Worm (Caenorhabditis elegans): Measurements from ENCODE around the gene mom-2.

mom-2 gene

ce11 chrV:8357756-8358155 lies 2.0 kb downstream of the mom-2 start:
- TF ChIP-seq lin-32 (GFP tag; optimal IDR thresholded peaks at IDR 0.05) (no peak), nhr-12 (tag; optimal IDR thresholded peaks at IDR 0.05) (no peak), unc-120 (tag; optimal IDR thresholded peaks at IDR 0.05; ENCODE audit: poor library complexity, severe bottlenecking) (no peak), zip-8 (tag; optimal IDR thresholded peaks at IDR 0.05) (no peak), lsy-2 (tag; optimal IDR thresholded peaks at IDR 0.05) (no peak), lin-13 (tag; optimal IDR thresholded peaks at IDR 0.05) (no peak), elt-1 (tag; optimal IDR thresholded peaks at IDR 0.05; ENCODE audit: borderline replicate concordance, insufficient read depth) (no peak), hlh-1 (tag; optimal IDR thresholded peaks at IDR 0.05) (no peak), drap-1 (GFP tag; optimal IDR thresholded peaks at IDR 0.05) (no peak), ham-2 (GFP tag; optimal IDR thresholded peaks at IDR 0.05) (no peak), ceh-39 (tag; optimal IDR thresholded peaks at IDR 0.05) (no peak)

ce11 chrV:8358702-8359101 lies 2.9 kb downstream of the mom-2 start:
- no peak for TF ChIP-seq lsy-2 (tag; optimal IDR thresholded peaks at IDR 0.05)
- no peak for TF ChIP-seq nhr-2 (tag; optimal IDR thresholded peaks at IDR 0.05)
- no peak for TF ChIP-seq nhr-28 (tag; optimal IDR thresholded peaks at IDR 0.05)
- TF ChIP-seq unc-62 (GFP tag; optimal IDR thresholded peaks at IDR 0.05) = no peak
- no peak for TF ChIP-seq nhr-237 (tag; optimal IDR thresholded peaks at IDR 0.05)
- no peak for TF ChIP-seq tbx-8 (GFP tag; optimal IDR thresholded peaks at IDR 0.05)
- no peak for TF ChIP-seq ces-1 (GFP tag; optimal IDR thresholded peaks at IDR 0.05)
- TF ChIP-seq mab-5 (tag; optimal IDR thresholded peaks at IDR 0.05) = no peak
- no peak for TF ChIP-seq nhr-76 (tag; optimal IDR thresholded peaks at IDR 0.05)
- TF ChIP-seq hlh-1 (tag; optimal IDR thresholded peaks at IDR 0.05) = no peak
- no peak for TF ChIP-seq nhr-12 (tag; optimal IDR thresholded peaks at IDR 0.05)
- TF ChIP-seq mep-1 (tag; optimal IDR thresholded peaks at IDR 0.05) = no peak
- no peak for TF ChIP-seq blmp-1 (tag; optimal IDR thresholded peaks at IDR 0.05)
- no peak for TF ChIP-seq snpc-4 (tag; optimal IDR thresholded peaks at IDR 0.05)
- no peak for TF ChIP-seq sem-2 (GFP tag; optimal IDR thresholded peaks at IDR 0.05)
- no peak for TF ChIP-seq drap-1 (GFP tag; optimal IDR thresholded peaks at IDR 0.05)
- no peak for TF ChIP-seq ceh-39 (tag; optimal IDR thresholded peaks at IDR 0.05)

ce11 chrV:8359113-8359564 lies 3.4 kb downstream of the mom-2 start, which contains the start of gene mpdu-1:
mpdu-1 (minus strand) TSS chrV:8359163.
- no peak for TF ChIP-seq nhr-2 (tag; optimal IDR thresholded peaks at IDR 0.05)
- no peak for TF ChIP-seq blmp-1 (tag; optimal IDR thresholded peaks at IDR 0.05)
- TF ChIP-seq lsy-2 (tag; optimal IDR thresholded peaks at IDR 0.05) = peak; percentile 23
- TF ChIP-seq ham-2 (GFP tag; optimal IDR thresholded peaks at IDR 0.05) = no peak
- TF ChIP-seq lin-32 (GFP tag; optimal IDR thresholded peaks at IDR 0.05) = no peak
- no peak for TF ChIP-seq elt-3 (tag; optimal IDR thresholded peaks at IDR 0.05)
- TF ChIP-seq mep-1 (tag; optimal IDR thresholded peaks at IDR 0.05) = peak; percentile 45
- TF ChIP-seq unc-39 (tag; optimal IDR thresholded peaks at IDR 0.05) = no peak
- peak; percentile 4 for TF ChIP-seq pha-4 (tag; optimal IDR thresholded peaks at IDR 0.05)
- TF ChIP-seq drap-1 (GFP tag; optimal IDR thresholded peaks at IDR 0.05) = no peak
- TF ChIP-seq ces-1 (GFP tag; optimal IDR thresholded peaks at IDR 0.05) = peak; percentile 49
- TF ChIP-seq nhr-76 (tag; optimal IDR thresholded peaks at IDR 0.05) = no peak
- TF ChIP-seq tbx-8 (GFP tag; optimal IDR thresholded peaks at IDR 0.05) = no peak
- TF ChIP-seq snpc-4 (tag; optimal IDR thresholded peaks at IDR 0.05) = no peak
- TF ChIP-seq elt-1 (tag; optimal IDR thresholded peaks at IDR 0.05; ENCODE audit: borderline replicate concordance, insufficient read depth) = no peak
- TF ChIP-seq M03D4.4 (tag; optimal IDR thresholded peaks at IDR 0.05) = no peak
- no peak for TF ChIP-seq unc-62 (GFP tag; optimal IDR thresholded peaks at IDR 0.05)

DNA sequence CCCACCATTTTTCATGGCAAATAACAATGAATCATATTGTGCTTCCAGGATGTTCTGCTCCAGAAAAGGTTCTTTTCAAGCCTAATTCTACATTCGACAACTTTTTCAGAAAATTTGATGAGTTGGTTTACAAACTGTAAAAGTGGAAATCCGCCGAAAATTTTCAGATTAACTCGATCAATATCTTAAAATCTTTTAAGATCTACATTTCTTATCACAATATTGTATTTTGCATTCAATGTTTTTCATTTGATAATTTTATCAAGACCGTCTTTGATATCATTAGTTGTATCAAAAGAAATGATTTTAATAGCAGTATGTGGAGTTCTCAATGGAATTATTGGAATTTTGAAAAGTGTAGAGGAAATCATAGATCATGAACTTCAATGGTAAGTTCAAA lies 4.0 kb downstream of the mom-2 start, which contains the start of gene F38E1.6:
Gene F38E1.6 (plus strand): TSS at position 301 of the 400 bp plus-strand sequence.
- TF ChIP-seq lin-32 (GFP tag; optimal IDR thresholded peaks at IDR 0.05) = no peak
- TF ChIP-seq ztf-11 (tag; optimal IDR thresholded peaks at IDR 0.05) = no peak
- TF ChIP-seq unc-120 (tag; optimal IDR thresholded peaks at IDR 0.05; ENCODE audit: poor library complexity, severe bottlenecking) = no peak
- no peak for TF ChIP-seq drap-1 (GFP tag; optimal IDR thresholded peaks at IDR 0.05)
- TF ChIP-seq pha-4 (tag; optimal IDR thresholded peaks at IDR 0.05) = no peak
- TF ChIP-seq unc-62 (GFP tag; optimal IDR thresholded peaks at IDR 0.05) = no peak
- TF ChIP-seq lsy-2 (tag; optimal IDR thresholded peaks at IDR 0.05) = no peak
- TF ChIP-seq flh-1 (GFP tag; optimal IDR thresholded peaks at IDR 0.05) = no peak
- no peak for TF ChIP-seq mep-1 (tag; optimal IDR thresholded peaks at IDR 0.05)
- TF ChIP-seq bed-3 (GFP tag; optimal IDR thresholded peaks at IDR 0.05) = no peak
- TF ChIP-seq elt-1 (tag; optimal IDR thresholded peaks at IDR 0.05; ENCODE audit: borderline replicate concordance, insufficient read depth) = no peak
- no peak for TF ChIP-seq ceh-83 (GFP tag; optimal IDR thresholded peaks at IDR 0.05)
- no peak for TF ChIP-seq nhr-76 (tag; optimal IDR thresholded peaks at IDR 0.05)
- TF ChIP-seq ceh-39 (tag; optimal IDR thresholded peaks at IDR 0.05) = no peak
- no peak for TF ChIP-seq lin-13 (tag; optimal IDR thresholded peaks at IDR 0.05)
- TF ChIP-seq ces-1 (GFP tag; optimal IDR thresholded peaks at IDR 0.05) = no peak
- TF ChIP-seq hlh-1 (tag; optimal IDR thresholded peaks at IDR 0.05) = no peak
- no peak for TF ChIP-seq mab-5 (tag; optimal IDR thresholded peaks at IDR 0.05)
